Worm (Caenorhabditis elegans) whole organism, L2 larva: ENCODE measurements around the gene ZK228.13.

ENCODE experiments used
- C34F6.9 ChIP-seq: fragments of 150-350 bp; optimal IDR thresholded peaks from 2 replicates; lab custom pipeline; 2014; ENCODE audit warnings: missing biosample characterization, missing genetic modification characterization
- Y55F3AM.14 ChIP-seq: fragments of 200-800 bp; sonication (Bioruptor generic); optimal IDR thresholded peaks from 2 replicates; lab custom pipeline; 2018; ENCODE audit warnings: mild to moderate bottlenecking, missing genetic modification characterization, missing compliant biosample characterization
- ZK546.5 ChIP-seq: sonication (generic microtip); optimal IDR thresholded peaks from 2 replicates; lab custom pipeline; 2017; ENCODE audit warnings: missing biosample characterization, missing genetic modification characterization
- aly-2 ChIP-seq: fragments of 150-350 bp; optimal IDR thresholded peaks from 2 replicates; lab custom pipeline; 2014; ENCODE audit warnings: missing biosample characterization, missing genetic modification characterization
- ama-1 ChIP-seq: fragments of 150-350 bp; optimal IDR thresholded peaks from 2 replicates; lab custom pipeline; 2018; ENCODE audit warnings: inconsistent platforms
- ceh-16 ChIP-seq: fragments of 150-350 bp; optimal IDR thresholded peaks from 2 replicates; lab custom pipeline; 2014; ENCODE audit warnings: missing biosample characterization, missing genetic modification characterization
- ceh-82 ChIP-seq: fragments of 150-350 bp; optimal IDR thresholded peaks from 2 replicates; lab custom pipeline; 2014; ENCODE audit warnings: missing biosample characterization, missing genetic modification characterization
- crh-2 ChIP-seq: sonication (generic microtip); optimal IDR thresholded peaks from 2 replicates; lab custom pipeline; 2017; ENCODE audit warnings: missing biosample characterization, missing genetic modification characterization
- dmd-4 ChIP-seq: sonication (generic microtip); optimal IDR thresholded peaks from 2 replicates; lab custom pipeline; 2017; ENCODE audit warnings: missing biosample characterization, missing genetic modification characterization
- egl-27 ChIP-seq: sonication (generic microtip); optimal IDR thresholded peaks from 3 replicates; lab custom pipeline; 2017; ENCODE audit warnings: missing biosample characterization, missing genetic modification reagents, missing genetic modification characterization
- fos-1 ChIP-seq: fragments of 150-350 bp; optimal IDR thresholded peaks from 2 replicates; lab custom pipeline; 2014; ENCODE audit warnings: missing biosample characterization, missing genetic modification characterization
- gmeb-1 ChIP-seq: fragments of 150-350 bp; optimal IDR thresholded peaks from 2 replicates; lab custom pipeline; 2014; ENCODE audit warnings: missing biosample characterization, missing genetic modification characterization
- lin-11 ChIP-seq: fragments of 150-350 bp; sonication (generic microtip); optimal IDR thresholded peaks from 2 replicates; lab custom pipeline; 2014; ENCODE audit warnings: missing biosample characterization, missing genetic modification characterization, inconsistent platforms, mixed read lengths
- lin-13 ChIP-seq: fragments of 150-350 bp; optimal IDR thresholded peaks from 2 replicates; lab custom pipeline; 2014; ENCODE audit warnings: missing biosample characterization, missing genetic modification reagents, missing genetic modification characterization
- lin-39 ChIP-seq: fragments of 150-350 bp; optimal IDR thresholded peaks from 2 replicates; lab custom pipeline; 2014; ENCODE audit warnings: missing biosample characterization, missing genetic modification reagents, missing genetic modification characterization
- lsy-2 ChIP-seq, 2 experiments: fragments of 150-350 bp in 1 of 2; sonication (generic microtip) in 1 of 2; optimal IDR thresholded peaks; 2 replicates each; lab custom pipeline; 2014 to 2017; ENCODE audit warnings: missing biosample characterization in 2 of 2, missing genetic modification characterization in 2 of 2
- mbf-1 ChIP-seq: sonication (generic microtip); optimal IDR thresholded peaks from 2 replicates; lab custom pipeline; 2017; ENCODE audit warnings: missing biosample characterization, missing genetic modification characterization
- nhr-10 ChIP-seq: sonication (generic microtip); optimal IDR thresholded peaks from 2 replicates; lab custom pipeline; 2017; ENCODE audit warnings: missing biosample characterization, missing genetic modification characterization
- nhr-11 ChIP-seq: fragments of 150-350 bp; optimal IDR thresholded peaks from 2 replicates; lab custom pipeline; 2014; ENCODE audit warnings: missing biosample characterization, missing genetic modification characterization
- nhr-21 ChIP-seq: fragments of 150-350 bp; optimal IDR thresholded peaks from 2 replicates; lab custom pipeline; 2014; ENCODE audit warnings: missing biosample characterization, missing genetic modification characterization
- nhr-25 ChIP-seq: fragments of 150-350 bp; sonication (generic microtip); optimal IDR thresholded peaks from 3 replicates; lab custom pipeline; 2014; ENCODE audit warnings: missing biosample characterization, missing genetic modification characterization
- peb-1 ChIP-seq: fragments of 150-350 bp; optimal IDR thresholded peaks from 2 replicates; lab custom pipeline; 2014; ENCODE audit warnings: missing biosample characterization, missing genetic modification characterization
- skn-1 ChIP-seq: sonication (generic microtip); optimal IDR thresholded peaks from 2 replicates; lab custom pipeline; 2017; ENCODE audit warnings: missing biosample characterization, missing genetic modification characterization
- sma-3 ChIP-seq: sonication (generic microtip); optimal IDR thresholded peaks from 2 replicates; lab custom pipeline; 2016; ENCODE audit warnings: missing genetic modification reagents, missing genetic modification characterization, missing compliant biosample characterization
- sma-9 ChIP-seq, 2 experiments: fragments of 150-350 bp in 1 of 2; sonication (generic microtip) in 1 of 2; optimal IDR thresholded peaks; 2 replicates each; lab custom pipeline; 2014 to 2016; ENCODE audit warnings: missing genetic modification characterization in 2 of 2, mild to moderate bottlenecking in 1 of 2, missing biosample characterization in 1 of 2, missing compliant biosample characterization in 1 of 2, missing genetic modification reagents in 1 of 2, moderate library complexity in 1 of 2
- unc-39 ChIP-seq: fragments of 150-350 bp; optimal IDR thresholded peaks from 2 replicates; lab custom pipeline; 2014; ENCODE audit warnings: missing biosample characterization, missing genetic modification characterization
- unc-55 ChIP-seq: fragments of 150-350 bp; sonication (generic microtip); optimal IDR thresholded peaks from 3 replicates; lab custom pipeline; 2014; ENCODE audit warnings: missing biosample characterization, missing genetic modification reagents, missing genetic modification characterization
- unc-62 ChIP-seq: fragments of 150-350 bp; optimal IDR thresholded peaks from 2 replicates; lab custom pipeline; 2014; ENCODE audit warnings: missing biosample characterization, missing genetic modification reagents, missing genetic modification characterization
- zag-1 ChIP-seq: fragments of 150-350 bp; optimal IDR thresholded peaks from 2 replicates; lab custom pipeline; 2014; ENCODE audit warnings: missing biosample characterization, missing genetic modification characterization
- ztf-11 ChIP-seq: sonication (generic microtip); optimal IDR thresholded peaks from 2 replicates; lab custom pipeline; 2017; ENCODE audit warnings: missing biosample characterization, missing genetic modification characterization

ZK228.13 gene

ce11 chrV:18490284-18490832 lies 22.4 kb upstream of the ZK228.13 start (continued):
- TF ChIP-seq lin-13 (GFP tag; lab: Kevin White, UChicago): no peak

ce11 chrV:18487158-18487557 lies 19.2 kb upstream of the ZK228.13 start, which contains the start of gene Y51A2D.18:
Gene Y51A2D.18, minus strand, starts transcription at chrV:18487258.
- TF ChIP-seq Y55F3AM.14 (GFP tag; lab: Kevin White, UChicago) (no peak), crh-2 (tag; lab: Kevin White, UChicago) (no peak), lin-13 (GFP tag; lab: Kevin White, UChicago) (no peak), C34F6.9 (tag; lab: Kevin White, UChicago) (no peak)

DNA sequence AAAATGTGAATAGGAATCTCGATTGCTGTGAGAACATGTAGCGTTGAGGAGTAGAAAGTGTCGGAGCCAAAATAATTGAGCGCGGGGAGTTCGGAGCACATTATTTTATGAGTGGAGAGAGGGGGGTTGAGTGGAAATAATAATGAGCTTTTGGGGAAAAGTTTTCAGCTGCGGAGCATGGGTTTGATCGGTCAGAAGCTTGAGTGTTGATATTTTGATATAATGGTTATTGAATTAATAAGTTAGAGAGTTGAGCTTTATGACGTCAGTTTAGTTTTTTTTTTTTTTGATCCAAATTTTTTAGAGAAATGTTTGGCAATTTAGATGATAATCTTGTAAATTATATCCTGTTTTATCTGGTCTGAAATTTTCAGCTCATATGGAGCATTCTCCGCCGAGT lies 12.2 kb upstream of the ZK228.13 start, which contains the start of gene srh-178:
Gene srh-178 (minus strand): TSS at position 101 of the 400 bp plus-strand sequence.
- TF ChIP-seq ama-1 (lab: Kevin White, UChicago) (no peak), zag-1 (no peak), nhr-10 (tag; lab: Kevin White, UChicago) (no peak), lin-13 (GFP tag; lab: Kevin White, UChicago) (no peak), nhr-21 (tag; lab: Kevin White, UChicago) (no peak), unc-55 (GFP tag; lab: Kevin White, UChicago) (no peak), ceh-16 (no peak), lsy-2 (tag; optimal IDR thresholded peaks at IDR 0.05; lab: Kevin White, UChicago) (no peak), dmd-4 (tag; lab: Kevin White, UChicago) (no peak), mbf-1 (no peak), Y55F3AM.14 (GFP tag; lab: Kevin White, UChicago) (no peak), unc-39 (tag; lab: Kevin White, UChicago) (no peak), sma-9 (GFP tag; optimal IDR thresholded peaks at IDR 0.05; lab: Kevin White, UChicago) (no peak), sma-9 (tag; optimal IDR thresholded peaks at IDR 0.05; lab: Kevin White, UChicago) (no peak), ceh-82 (tag; lab: Kevin White, UChicago) (no peak)

DNA sequence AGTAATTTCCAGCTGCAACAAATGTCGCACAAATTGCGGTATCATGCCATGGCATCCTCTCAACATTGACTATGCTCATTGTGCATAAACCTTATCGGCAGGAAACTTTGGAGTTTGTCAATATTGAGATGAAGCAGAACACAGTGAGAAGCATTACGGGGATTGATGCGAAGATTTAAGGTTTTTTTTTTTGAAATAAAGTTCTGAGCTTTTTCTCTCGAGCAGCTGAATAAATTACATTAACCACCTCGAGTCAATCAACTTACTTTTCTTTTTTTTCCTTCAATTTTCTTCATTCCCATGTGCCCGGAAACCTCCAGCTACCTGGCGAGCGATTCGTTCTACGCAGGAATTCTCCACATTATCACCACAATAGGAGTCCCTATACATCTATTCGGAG lies 8.1 kb upstream of the ZK228.13 start, which contains the start of gene srh-179:
Gene srh-179 (plus strand): TSS at position 301 of the 400 bp plus-strand sequence.
- TF ChIP-seq nhr-25 (no peak), lin-13 (GFP tag; lab: Kevin White, UChicago) (no peak), peb-1 (tag; lab: Kevin White, UChicago) (no peak), skn-1 (tag; lab: Kevin White, UChicago) (no peak), egl-27 (tag; lab: Kevin White, UChicago) (no peak), nhr-21 (tag; lab: Kevin White, UChicago) (no peak), ceh-82 (tag; lab: Kevin White, UChicago) (no peak), sma-3 (GFP tag; lab: Kevin White, UChicago) (no peak), aly-2 (tag; lab: Kevin White, UChicago) (no peak), sma-9 (GFP tag; optimal IDR thresholded peaks at IDR 0.05; lab: Kevin White, UChicago) (no peak), sma-9 (tag; optimal IDR thresholded peaks at IDR 0.05; lab: Kevin White, UChicago) (no peak), nhr-11 (tag; lab: Kevin White, UChicago) (no peak), fos-1 (tag; lab: Kevin White, UChicago) (no peak), gmeb-1 (tag; lab: Kevin White, UChicago) (no peak), lin-11 (tag; lab: Kevin White, UChicago) (no peak), unc-62 (GFP tag; lab: Kevin White, UChicago) (no peak), crh-2 (tag; lab: Kevin White, UChicago) (no peak), lin-39 (tag; lab: Kevin White, UChicago) (no peak), lsy-2 (tag; optimal IDR thresholded peaks at IDR 0.05; lab: Kevin White, UChicago) (no peak), unc-39 (tag; lab: Kevin White, UChicago) (no peak), ceh-16 (no peak)

DNA sequence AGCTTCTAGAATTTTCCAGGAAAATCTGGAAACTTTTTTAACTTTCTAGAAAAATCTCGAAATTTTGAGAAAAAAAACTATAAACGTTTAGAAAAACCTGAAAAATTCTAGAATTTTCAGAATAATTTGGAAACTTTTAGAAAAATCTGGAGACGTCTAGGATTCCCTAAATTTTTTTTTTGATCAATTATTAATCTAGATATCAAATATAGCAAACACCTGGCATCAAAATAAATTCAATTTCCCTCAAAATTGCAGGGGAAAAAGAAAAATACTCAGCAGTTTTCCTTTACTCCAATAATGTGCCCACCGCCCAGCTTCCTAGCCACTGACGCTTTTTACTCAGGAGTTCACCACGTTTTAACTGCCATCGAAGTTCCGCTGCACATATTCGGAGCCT lies 6.2 kb upstream of the ZK228.13 start, which contains the start of gene srh-181:
Gene srh-181 (plus strand): TSS at position 301 of the 400 bp plus-strand sequence.
- TF ChIP-seq ztf-11 (tag; lab: Kevin White, UChicago) (no peak), lin-11 (tag; lab: Kevin White, UChicago) (no peak), nhr-11 (tag; lab: Kevin White, UChicago) (no peak), nhr-25 (no peak), ceh-16 (no peak), ZK546.5 (tag; lab: Kevin White, UChicago) (no peak), nhr-10 (tag; lab: Kevin White, UChicago) (no peak), skn-1 (tag; lab: Kevin White, UChicago) (no peak), egl-27 (tag; lab: Kevin White, UChicago) (no peak), lin-39 (tag; lab: Kevin White, UChicago) (no peak)
